Fruit fly (Drosophila melanogaster) whole organism, embryonic: ENCODE data around the gene Dok.

Experiments
- BtbVII ChIP-seq: fragments of 200-800 bp; sonication (Bioruptor generic); optimal IDR thresholded peaks from 3 replicates; lab custom pipeline; 2017; ENCODE audit warnings: missing biosample characterization, mild to moderate bottlenecking, missing genetic modification characterization
- CG10267 ChIP-seq: fragments of 200-800 bp; sonication (Bioruptor generic); optimal IDR thresholded peaks from 2 replicates; lab custom pipeline; 2018; ENCODE audit warnings: missing biosample characterization, mild to moderate bottlenecking, missing genetic modification characterization, moderate library complexity
- CG10431 ChIP-seq: fragments of 200-800 bp; sonication (Bioruptor generic); optimal IDR thresholded peaks from 3 replicates; lab custom pipeline; 2018; ENCODE audit warnings: missing biosample characterization, mild to moderate bottlenecking, missing genetic modification characterization
- CG10979 ChIP-seq: fragments of 200-800 bp; sonication (Bioruptor generic); optimal IDR thresholded peaks from 2 replicates; lab custom pipeline; 2018; ENCODE audit warnings: missing biosample characterization, mild to moderate bottlenecking, missing genetic modification characterization, moderate library complexity
- CG11456 ChIP-seq: fragments of 200-800 bp; sonication (Bioruptor generic); IDR thresholded peaks from 3 replicates; pipeline ENCODE4 v1.3.6; 2022; ENCODE audit warnings: missing biosample characterization, missing genetic modification characterization
- CG12391 ChIP-seq: fragments of 200-800 bp; sonication (Bioruptor generic); optimal IDR thresholded peaks from 3 replicates; lab custom pipeline; 2018; ENCODE audit warnings: missing biosample characterization, mild to moderate bottlenecking, missing genetic modification characterization, moderate library complexity
- CG13775 ChIP-seq: fragments of 200-800 bp; sonication (Bioruptor generic); optimal IDR thresholded peaks from 3 replicates; lab custom pipeline; 2017; ENCODE audit warnings: missing biosample characterization, mild to moderate bottlenecking, missing genetic modification characterization
- CG14667 ChIP-seq: fragments of 200-800 bp; sonication (Bioruptor generic); IDR thresholded peaks from 2 replicates; pipeline ENCODE4 v1.3.6; 2022; ENCODE audit warnings: missing biosample characterization, missing genetic modification characterization
- CG17186 ChIP-seq: fragments of 200-800 bp; sonication (Bioruptor generic); optimal IDR thresholded peaks from 3 replicates; lab custom pipeline; 2017; ENCODE audit warnings: missing biosample characterization, missing genetic modification reagents, missing genetic modification characterization
- CG18764 ChIP-seq: fragments of 200-800 bp; sonication (Bioruptor generic); optimal IDR thresholded peaks from 3 replicates; lab custom pipeline; 2016; ENCODE audit warnings: missing biosample characterization, missing genetic modification characterization
- CG2116 ChIP-seq: fragments of 200-800 bp; sonication (Bioruptor generic); optimal IDR thresholded peaks from 3 replicates; lab custom pipeline; 2018; ENCODE audit warnings: missing biosample characterization, mild to moderate bottlenecking, missing genetic modification characterization
- CG34422 ChIP-seq: fragments of 200-800 bp; sonication (Bioruptor generic); IDR thresholded peaks from 3 replicates; pipeline ENCODE4 v1.3.6; 2022; ENCODE audit warnings: missing biosample characterization, missing genetic modification characterization
- CG4282 ChIP-seq: fragments of 200-800 bp; sonication (Bioruptor generic); optimal IDR thresholded peaks from 2 replicates; lab custom pipeline; 2016; ENCODE audit warnings: missing biosample characterization, missing genetic modification characterization
- CG7271 ChIP-seq: fragments of 200-800 bp; sonication (Bioruptor generic); optimal IDR thresholded peaks from 2 replicates; lab custom pipeline; 2018; ENCODE audit warnings: missing biosample characterization, mild to moderate bottlenecking, missing genetic modification characterization, moderate library complexity
- CG7928 ChIP-seq: fragments of 200-800 bp; sonication (Bioruptor generic); optimal IDR thresholded peaks from 2 replicates; lab custom pipeline; 2017; ENCODE audit warnings: missing biosample characterization, mild to moderate bottlenecking, missing genetic modification characterization
- CG8924 ChIP-seq: fragments of 200-800 bp; optimal IDR thresholded peaks from 3 replicates; lab custom pipeline; 2019; ENCODE audit warnings: missing biosample characterization, mild to moderate bottlenecking, missing genetic modification characterization, moderate library complexity
- CG9727 ChIP-seq: fragments of 200-800 bp; sonication (Bioruptor generic); optimal IDR thresholded peaks from 3 replicates; lab custom pipeline; 2017; ENCODE audit warnings: missing biosample characterization, mild to moderate bottlenecking, missing genetic modification characterization
- CG9876 ChIP-seq: fragments of 200-800 bp; sonication (Bioruptor generic); optimal IDR thresholded peaks from 2 replicates; lab custom pipeline; 2016; ENCODE audit warnings: missing biosample characterization, missing genetic modification characterization
- CHES-1-like ChIP-seq: fragments of 200-800 bp; sonication (Bioruptor generic); optimal IDR thresholded peaks from 2 replicates; lab custom pipeline; 2016; ENCODE audit warnings: missing biosample characterization, missing genetic modification characterization
- CoRest ChIP-seq: fragments of 200-800 bp; sonication (Bioruptor generic); optimal IDR thresholded peaks from 3 replicates; lab custom pipeline; 2018; ENCODE audit warnings: missing biosample characterization, mild to moderate bottlenecking, missing genetic modification characterization, moderate library complexity
- CrebB ChIP-seq: fragments of 200-800 bp; sonication (Bioruptor generic); optimal IDR thresholded peaks from 3 replicates; lab custom pipeline; 2018; ENCODE audit warnings: missing biosample characterization, mild to moderate bottlenecking, missing genetic modification characterization
- Drgx ChIP-seq: fragments of 200-800 bp; sonication (Bioruptor generic); IDR thresholded peaks from 2 replicates; pipeline ENCODE4 v1.3.6; 2022; ENCODE audit warnings: missing biosample characterization, missing genetic modification characterization
- Fer3 ChIP-seq: fragments of 200-800 bp; sonication (Bioruptor generic); optimal IDR thresholded peaks from 2 replicates; lab custom pipeline; 2018; ENCODE audit warnings: missing biosample characterization, mild to moderate bottlenecking, missing genetic modification characterization, moderate library complexity
- Gsc ChIP-seq: fragments of 200-800 bp; sonication (Bioruptor generic); IDR thresholded peaks from 2 replicates; pipeline ENCODE4 v1.3.6; 2022; ENCODE audit warnings: missing biosample characterization, missing genetic modification characterization
- Lim3 ChIP-seq: fragments of 200-800 bp; sonication (Bioruptor generic); IDR thresholded peaks from 2 replicates; pipeline ENCODE4 v1.3.6; 2022; ENCODE audit warnings: missing biosample characterization, missing genetic modification characterization
- Meics ChIP-seq: fragments of 200-800 bp; sonication (Bioruptor generic); optimal IDR thresholded peaks from 2 replicates; lab custom pipeline; 2017; ENCODE audit warnings: missing biosample characterization, mild to moderate bottlenecking, missing genetic modification characterization
- NFAT ChIP-seq: fragments of 200-800 bp; sonication (Bioruptor generic); IDR thresholded peaks from 2 replicates; pipeline ENCODE4 v1.3.6; 2022; ENCODE audit warnings: missing biosample characterization, missing genetic modification characterization
- Nf-YC ChIP-seq: fragments of 200-800 bp; optimal IDR thresholded peaks from 3 replicates; lab custom pipeline; 2019; ENCODE audit warnings: missing biosample characterization, mild to moderate bottlenecking, missing genetic modification characterization, moderate library complexity
- NfI ChIP-seq: fragments of 200-800 bp; sonication (Bioruptor generic); optimal IDR thresholded peaks from 3 replicates; lab custom pipeline; 2018; ENCODE audit warnings: missing biosample characterization, mild to moderate bottlenecking, missing genetic modification characterization, moderate library complexity
- Oli ChIP-seq: fragments of 200-800 bp; sonication (Bioruptor generic); optimal IDR thresholded peaks from 2 replicates; lab custom pipeline; 2018; ENCODE audit warnings: missing biosample characterization, mild to moderate bottlenecking, missing genetic modification characterization, moderate library complexity
- Pdp1 ChIP-seq, 2 experiments: fragments of 200-800 bp; sonication (Bioruptor generic); optimal IDR thresholded peaks; 3 replicates each; lab custom pipeline; 2016; ENCODE audit warnings: missing biosample characterization in 2 of 2, missing genetic modification characterization in 2 of 2, mild to moderate bottlenecking in 1 of 2, moderate library complexity in 1 of 2
- Poxn ChIP-seq: fragments of 200-800 bp; sonication (Bioruptor generic); IDR thresholded peaks from 2 replicates; pipeline ENCODE4 v1.3.6; 2022; ENCODE audit warnings: missing biosample characterization, missing genetic modification characterization
- Ptx1 ChIP-seq: fragments of 200-800 bp; sonication (Bioruptor generic); IDR thresholded peaks from 2 replicates; pipeline ENCODE4 v1.3.6; 2022; ENCODE audit warnings: missing biosample characterization, missing genetic modification characterization
- Sox102F ChIP-seq: fragments of 200-800 bp; sonication (Bioruptor generic); optimal IDR thresholded peaks from 2 replicates; lab custom pipeline; 2018; ENCODE audit warnings: missing biosample characterization, mild to moderate bottlenecking, missing genetic modification characterization, moderate library complexity
- TFAM ChIP-seq: fragments of 200-800 bp; sonication (Bioruptor generic); optimal IDR thresholded peaks from 2 replicates; lab custom pipeline; 2017; ENCODE audit warnings: missing biosample characterization, missing genetic modification characterization, inconsistent platforms
- Tbp ChIP-seq: fragments of >200 bp; optimal IDR thresholded peaks from 2 replicates; lab custom pipeline; 2018; ENCODE audit warnings: missing biosample characterization, missing genetic modification characterization
- bab2 ChIP-seq: fragments of 200-800 bp; sonication (Bioruptor generic); optimal IDR thresholded peaks from 2 replicates; lab custom pipeline; 2016; ENCODE audit warnings: missing biosample characterization, missing genetic modification characterization
- gem ChIP-seq: fragments of 200-800 bp; sonication (Bioruptor generic); optimal IDR thresholded peaks from 2 replicates; lab custom pipeline; 2019; ENCODE audit warnings: missing biosample characterization, mild to moderate bottlenecking, missing genetic modification characterization, moderate library complexity
- lab ChIP-seq: fragments of 200-800 bp; sonication (Bioruptor generic); optimal IDR thresholded peaks from 3 replicates; lab custom pipeline; 2017; ENCODE audit warnings: missing biosample characterization, missing genetic modification characterization, mild to moderate bottlenecking, moderate library complexity, missing genetic modification reagents
- lola ChIP-seq, 3 experiments: fragments of >200 bp in 2 of 3; fragments of 200-800 bp in 1 of 3; sonication (Bioruptor generic) in 1 of 3; optimal IDR thresholded peaks; 2 replicates each; lab custom pipeline; 2017 to 2019; ENCODE audit warnings: missing biosample characterization in 3 of 3, missing genetic modification characterization in 3 of 3, mild to moderate bottlenecking in 1 of 3, moderate library complexity in 1 of 3
- nmo ChIP-seq: fragments of 200-800 bp; sonication (Bioruptor generic); optimal IDR thresholded peaks from 2 replicates; lab custom pipeline; 2018; ENCODE audit warnings: missing biosample characterization, mild to moderate bottlenecking, missing genetic modification characterization, moderate library complexity
- nom ChIP-seq: fragments of 200-800 bp; sonication (Bioruptor generic); optimal IDR thresholded peaks from 2 replicates; lab custom pipeline; 2017; ENCODE audit warnings: missing biosample characterization, missing genetic modification characterization, mild to moderate bottlenecking, moderate library complexity, missing genetic modification reagents
- oc ChIP-seq: fragments of 200-800 bp; sonication (Bioruptor generic); optimal IDR thresholded peaks from 2 replicates; lab custom pipeline; 2018; ENCODE audit warnings: missing biosample characterization, mild to moderate bottlenecking, missing genetic modification characterization, moderate library complexity
- rib ChIP-seq: fragments of 200-800 bp; sonication (Bioruptor generic); IDR thresholded peaks from 2 replicates; pipeline ENCODE4 v1.3.6; 2022; ENCODE audit warnings: missing biosample characterization, missing genetic modification characterization
- row ChIP-seq: fragments of 200-800 bp; sonication (Bioruptor generic); IDR thresholded peaks from 3 replicates; pipeline ENCODE4 v1.3.6; 2022; ENCODE audit warnings: missing biosample characterization, missing genetic modification characterization
- salm ChIP-seq: fragments of 200-800 bp; sonication (Bioruptor generic); optimal IDR thresholded peaks from 2 replicates; lab custom pipeline; 2018; ENCODE audit warnings: missing biosample characterization, mild to moderate bottlenecking, missing genetic modification characterization
- sd ChIP-seq: fragments of 200-800 bp; sonication (Bioruptor generic); optimal IDR thresholded peaks from 3 replicates; lab custom pipeline; 2018; ENCODE audit warnings: missing biosample characterization, mild to moderate bottlenecking, missing genetic modification characterization, moderate library complexity
- seq ChIP-seq: fragments of 200-800 bp; sonication (Bioruptor generic); IDR thresholded peaks from 2 replicates; pipeline ENCODE4 v1.3.6; 2022; ENCODE audit warnings: missing biosample characterization, missing genetic modification characterization
- sug ChIP-seq: fragments of 200-800 bp; optimal IDR thresholded peaks from 2 replicates; lab custom pipeline; 2019; ENCODE audit warnings: missing biosample characterization, mild to moderate bottlenecking, missing genetic modification characterization, moderate library complexity
- wdn ChIP-seq: fragments of 200-800 bp; sonication (Bioruptor generic); IDR thresholded peaks from 2 replicates; pipeline ENCODE4 v1.3.6; 2022; ENCODE audit warnings: missing biosample characterization, missing genetic modification characterization

The Dok gene

dm6 chrX:7334801-7335176 lies 10.8 kb downstream of the Dok start (continued):
- TF ChIP-seq CrebB (tag; lab: Kevin White, UChicago) (no peak), rib (GFP tag; lab: Robert Waterston, UW) (0 out of 2 replicates have a peak, but pooled peaks have one; percentile 59), CG10267 (tag; lab: Kevin White, UChicago) (peak; percentile 82), bab2 (GFP tag; lab: Kevin White, UChicago) (no peak), Lim3 (GFP tag; lab: Robert Waterston, UW) (no peak), nmo (GFP tag; lab: Kevin White, UChicago) (peak; percentile 89), CG9727 (GFP tag; lab: Kevin White, UChicago) (peak; percentile 73), BtbVII (peak; percentile 74), lab (peak; percentile 83), CG34422 (peak; percentile 53; the same call in 2 of the 3 replicates), CG7928 (no peak), seq (GFP tag; lab: Robert Waterston, UW) (0 out of 2 replicates have a peak, but pooled peaks have one; percentile 24), Tbp (no peak), Nf-YC (peak; percentile 80), NFAT (peak; percentile 49; the same call in 1 of the 2 replicates), oc (tag; lab: Kevin White, UChicago) (peak; percentile 10), Fer3 (tag; lab: Kevin White, UChicago) (peak; percentile 77), CG17186 (no peak), Gsc (GFP tag; lab: Robert Waterston, UW) (no peak), NfI (GFP tag; lab: Kevin White, UChicago) (peak; percentile 64), CG14667 (GFP tag; lab: Robert Waterston, UW) (peak; percentile 52), CG2116 (GFP tag; lab: Kevin White, UChicago) (no peak), CG7271 (tag; lab: Kevin White, UChicago) (peak; percentile 42), nom (GFP tag; lab: Kevin White, UChicago) (peak; percentile 35), CHES-1-like (GFP tag; lab: Kevin White, UChicago) (no peak), salm (tag; lab: Kevin White, UChicago) (peak; percentile 51), sd (peak; percentile 50), TFAM (GFP tag; lab: Kevin White, UChicago) (no peak), Poxn (GFP tag; lab: Robert Waterston, UW) (0 out of 2 replicates have a peak, but pooled peaks have one; percentile 36), Drgx (GFP tag; lab: Robert Waterston, UW) (peak; percentile 62), gem (peak; percentile 91), CG12391 (tag; lab: Kevin White, UChicago) (peak; percentile 89), wdn (GFP tag; lab: Robert Waterston, UW) (no peak), CG10431 (GFP tag; lab: Kevin White, UChicago) (peak; percentile 60), sug (tag; lab: Kevin White, UChicago) (peak; percentile 73), lola (GFP tag; optimal IDR thresholded peaks at IDR 0.05; lab: Kevin White, UChicago) (peak in 1 of 3 experiments; percentile 88), Ptx1 (GFP tag; lab: Robert Waterston, UW) (peak; percentile 86), CG9876 (GFP tag; lab: Kevin White, UChicago) (no peak), CG13775 (peak; percentile 58), Meics (peak; percentile 83), CG4282 (GFP tag; lab: Kevin White, UChicago) (no peak), CoRest (tag; lab: Kevin White, UChicago) (peak; percentile 89), CG10979 (tag; lab: Kevin White, UChicago) (peak; percentile 88), CG8924 (tag; lab: Kevin White, UChicago) (peak; percentile 89), Pdp1 (GFP tag; optimal IDR thresholded peaks at IDR 0.05; lab: Kevin White, UChicago) (no peak), row (GFP tag; lab: Robert Waterston, UW) (peak; percentile 86), Oli (tag; lab: Kevin White, UChicago) (peak; percentile 78), CG18764 (GFP tag; lab: Kevin White, UChicago) (peak; percentile 51), Sox102F (GFP tag; lab: Kevin White, UChicago) (peak; percentile 82), CG11456 (GFP tag; lab: Robert Waterston, UW) (peak; percentile 59; the same call in 1 of the 3 replicates)
